Worm (Caenorhabditis elegans) whole organism, L1 larva: ENCODE data around the gene btb-22.

Experiments
- Y116A8C.19 ChIP-seq: sonication (generic microtip); optimal IDR thresholded peaks from 2 replicates; lab custom pipeline; 2016; ENCODE audit warnings: missing compliant biosample characterization, missing genetic modification characterization, borderline replicate concordance
- aha-1 ChIP-seq: fragments of 150-350 bp; optimal IDR thresholded peaks from 2 replicates; lab custom pipeline; 2014; ENCODE audit warnings: missing biosample characterization, missing genetic modification characterization
- aly-2 ChIP-seq: fragments of 150-350 bp; optimal IDR thresholded peaks from 2 replicates; lab custom pipeline; 2014; ENCODE audit warnings: missing biosample characterization, missing genetic modification characterization
- ama-1 ChIP-seq: fragments of 150-350 bp; optimal IDR thresholded peaks from 2 replicates; lab custom pipeline; 2014
- dpl-1 ChIP-seq, 3 experiments: fragments of 150-350 bp in 2 of 3; sonication (generic microtip) in 1 of 3; optimal IDR thresholded peaks; 2 replicates each; lab custom pipeline; 2014 to 2017; ENCODE audit warnings: missing biosample characterization in 3 of 3, missing genetic modification characterization in 3 of 3, missing genetic modification reagents in 3 of 3
- efl-1 ChIP-seq, 4 experiments: fragments of 150-350 bp; optimal IDR thresholded peaks in 3 of 4; peaks in 1 of 4; 1 replicate in 1 of 4; 2 replicates in 3 of 4; lab custom pipeline; 2014; ENCODE audit warnings: missing biosample characterization in 2 of 4, missing genetic modification characterization in 2 of 4, missing genetic modification reagents in 2 of 4
- efl-3 ChIP-seq: fragments of 200-800 bp; sonication (Bioruptor generic); optimal IDR thresholded peaks from 2 replicates; lab custom pipeline; 2018; ENCODE audit warnings: mild to moderate bottlenecking, missing genetic modification characterization, missing compliant biosample characterization
- egl-13 ChIP-seq: sonication (generic microtip); optimal IDR thresholded peaks from 2 replicates; lab custom pipeline; 2016; ENCODE audit warnings: missing genotype, missing genetic modification reagents, missing genetic modification characterization, missing compliant biosample characterization
- egl-27 ChIP-seq, 2 experiments: fragments of 150-350 bp in 1 of 2; sonication (generic microtip); optimal IDR thresholded peaks; 3 replicates each; lab custom pipeline; 2017 to 2018; ENCODE audit warnings: missing biosample characterization in 2 of 2, missing genetic modification characterization in 2 of 2, missing genetic modification reagents in 2 of 2
- elt-3 ChIP-seq, 6 experiments: fragments of 150-350 bp in 1 of 6; sonication (generic microtip); optimal IDR thresholded peaks; 2 replicates each; lab custom pipeline; 2017 to 2018; ENCODE audit warnings: missing biosample characterization in 6 of 6, missing genetic modification characterization in 6 of 6, inconsistent platforms in 1 of 6
- fkh-10 ChIP-seq: sonication (generic microtip); optimal IDR thresholded peaks from 2 replicates; lab custom pipeline; 2017; ENCODE audit warnings: missing biosample characterization, missing genetic modification reagents, missing genetic modification characterization
- fkh-8 ChIP-seq: sonication (generic microtip); optimal IDR thresholded peaks from 2 replicates; lab custom pipeline; 2016; ENCODE audit warnings: mild to moderate bottlenecking, missing genetic modification characterization, missing compliant biosample characterization
- fos-1 ChIP-seq: fragments of 150-350 bp; optimal IDR thresholded peaks from 2 replicates; lab custom pipeline; 2014; ENCODE audit warnings: missing biosample characterization, missing genetic modification characterization
- hlh-4 ChIP-seq: sonication (generic microtip); optimal IDR thresholded peaks from 2 replicates; lab custom pipeline; 2016; ENCODE audit warnings: mild to moderate bottlenecking, missing genetic modification characterization, missing compliant biosample characterization
- irx-1 ChIP-seq: sonication (generic microtip); optimal IDR thresholded peaks from 2 replicates; lab custom pipeline; 2016; ENCODE audit warnings: missing genetic modification characterization, missing compliant biosample characterization
- isw-1 ChIP-seq: fragments of 200-800 bp; sonication (Bioruptor generic); IDR thresholded peaks from 2 replicates; pipeline ENCODE4 v1.3.6; 2022; ENCODE audit warnings: missing genetic modification characterization, missing compliant biosample characterization
- jun-1 ChIP-seq: fragments of 150-350 bp; optimal IDR thresholded peaks from 2 replicates; lab custom pipeline; 2014; ENCODE audit warnings: missing biosample characterization, missing genetic modification reagents, missing genetic modification characterization
- lsy-2 ChIP-seq, 2 experiments: fragments of 150-350 bp; optimal IDR thresholded peaks; 2 replicates each; lab custom pipeline; 2014; ENCODE audit warnings: missing biosample characterization in 2 of 2, missing genetic modification characterization in 2 of 2
- mab-9 ChIP-seq: fragments of 200-800 bp; sonication (Bioruptor generic); IDR thresholded peaks from 2 replicates; pipeline ENCODE4 v1.3.6; 2022; ENCODE audit warnings: missing genetic modification reagents, missing genetic modification characterization, missing compliant biosample characterization
- nhr-12 ChIP-seq: sonication (generic microtip); optimal IDR thresholded peaks from 2 replicates; lab custom pipeline; 2017; ENCODE audit warnings: missing biosample characterization, missing genetic modification characterization
- nhr-19 ChIP-seq: fragments of 200-800 bp; sonication (Bioruptor generic); conservative IDR thresholded peaks from 2 replicates; pipeline ENCODE4 v1.3.6; 2022; ENCODE audit warnings: missing genetic modification characterization, missing compliant biosample characterization
- nhr-28 ChIP-seq: fragments of 150-350 bp; optimal IDR thresholded peaks from 2 replicates; lab custom pipeline; 2014; ENCODE audit warnings: missing biosample characterization, missing genetic modification characterization
- nhr-84 ChIP-seq: sonication (generic microtip); optimal IDR thresholded peaks from 2 replicates; lab custom pipeline; 2017; ENCODE audit warnings: missing biosample characterization, missing genetic modification characterization
- pag-3 ChIP-seq: sonication (generic microtip); optimal IDR thresholded peaks from 2 replicates; lab custom pipeline; 2017; ENCODE audit warnings: missing genetic modification characterization, mild to moderate bottlenecking, missing compliant biosample characterization, antibody characterized with exemption, borderline replicate concordance; ENCODE audit not compliant: insufficient read depth
- snu-23 ChIP-seq: sonication (generic microtip); optimal IDR thresholded peaks from 2 replicates; lab custom pipeline; 2016; ENCODE audit warnings: missing genetic modification characterization, missing compliant biosample characterization
- sup-37 ChIP-seq: fragments of 200-800 bp; sonication (Bioruptor generic); optimal IDR thresholded peaks from 2 replicates; lab custom pipeline; 2018; ENCODE audit warnings: mild to moderate bottlenecking, missing genetic modification characterization, missing compliant biosample characterization
- swsn-7 ChIP-seq: sonication (generic microtip); optimal IDR thresholded peaks from 2 replicates; lab custom pipeline; 2016; ENCODE audit warnings: missing genetic modification characterization, missing compliant biosample characterization
- unc-130 ChIP-seq: fragments of 150-350 bp; optimal IDR thresholded peaks from 2 replicates; lab custom pipeline; 2017; ENCODE audit warnings: missing biosample characterization, missing genetic modification characterization, inconsistent platforms
- unc-62 ChIP-seq: fragments of 150-350 bp; optimal IDR thresholded peaks from 2 replicates; lab custom pipeline; 2014; ENCODE audit warnings: missing biosample characterization, missing genetic modification reagents, missing genetic modification characterization
- unc-86 ChIP-seq: sonication (generic microtip); optimal IDR thresholded peaks from 2 replicates; lab custom pipeline; 2016; ENCODE audit warnings: missing genetic modification characterization, missing compliant biosample characterization
- vab-15 ChIP-seq: sonication (generic microtip); optimal IDR thresholded peaks from 2 replicates; lab custom pipeline; 2017; ENCODE audit warnings: missing genotype, mild to moderate bottlenecking, missing genetic modification characterization, missing compliant biosample characterization
- xbp-1 ChIP-seq: sonication (generic microtip); optimal IDR thresholded peaks from 2 replicates; lab custom pipeline; 2016; ENCODE audit warnings: missing genetic modification characterization, missing compliant biosample characterization
- zag-1 ChIP-seq: fragments of 150-350 bp; optimal IDR thresholded peaks from 2 replicates; lab custom pipeline; 2014; ENCODE audit warnings: missing biosample characterization, missing genetic modification characterization
- ztf-11 ChIP-seq, 2 experiments: sonication (generic microtip); optimal IDR thresholded peaks; 2 replicates each; lab custom pipeline; 2016 to 2017; ENCODE audit warnings: missing genetic modification characterization in 2 of 2, missing biosample characterization in 1 of 2, missing compliant biosample characterization in 1 of 2
- ztf-4 ChIP-seq: fragments of 150-350 bp; optimal IDR thresholded peaks from 2 replicates; lab custom pipeline; 2014; ENCODE audit warnings: missing biosample characterization, missing genetic modification characterization

Gene btb-22

ce11 chrII:3262504-3262903, 37.1 kb upstream of the btb-22 start, which contains the start of gene F02E11.2:
F02E11.2 (plus strand) TSS chrII:3262804.
- TF ChIP-seq pag-3 (tag; lab: Kevin White, UChicago) (no peak), mab-9 (GFP tag; lab: Robert Waterston, UW) (no peak), unc-86 (tag; lab: Kevin White, UChicago) (no peak), unc-62 (no peak), zag-1 (tag; lab: Kevin White, UChicago) (no peak), isw-1 (GFP tag; lab: Robert Waterston, UW) (no peak), vab-15 (tag; lab: Kevin White, UChicago) (no peak), nhr-28 (tag; lab: Kevin White, UChicago) (no peak), ama-1 (lab: Kevin White, UChicago) (no peak), xbp-1 (tag; lab: Kevin White, UChicago) (no peak), ztf-11 (tag; optimal IDR thresholded peaks at IDR 0.05; lab: Kevin White, UChicago) (no peak), jun-1 (no peak), sup-37 (GFP tag; lab: Kevin White, UChicago) (no peak), fos-1 (tag; lab: Kevin White, UChicago) (no peak), nhr-84 (tag; lab: Kevin White, UChicago) (no peak), Y116A8C.19 (tag; lab: Kevin White, UChicago) (no peak), nhr-12 (no peak), egl-13 (tag; lab: Kevin White, UChicago) (no peak)
- TF ChIP-seq, all 84 proteins: peak for 0

ce11 chrII:3264704-3265103, 34.9 kb upstream of the btb-22 start:
- TF ChIP-seq efl-3 (GFP tag; lab: Kevin White, UChicago) (no peak), fkh-10 (GFP tag; lab: Kevin White, UChicago) (no peak), dpl-1 (GFP tag; optimal IDR thresholded peaks at IDR 0.05; lab: Kevin White, UChicago) (no peak), hlh-4 (no peak), aly-2 (tag; lab: Kevin White, UChicago) (no peak), irx-1 (tag; lab: Kevin White, UChicago) (no peak), egl-13 (tag; lab: Kevin White, UChicago) (no peak), egl-27 (tag; optimal IDR thresholded peaks at IDR 0.05; lab: Kevin White, UChicago) (no peak), pag-3 (tag; lab: Kevin White, UChicago) (no peak)

ce11 chrII:3267365-3267764, 32.2 kb upstream of the btb-22 start, which contains the start of gene F02E11.7:
F02E11.7 (plus strand) TSS chrII:3267665.
- TF ChIP-seq fkh-8, result peak; percentile 11
- no peak for TF ChIP-seq ztf-4

ce11 chrII:3267815-3268214, 31.7 kb upstream of the btb-22 start:
- TF ChIP-seq lsy-2 (tag; optimal IDR thresholded peaks at IDR 0.05; lab: Kevin White, UChicago), result peak in 1 of 2 experiments; percentile 10
- no peak for TF ChIP-seq aha-1 (tag; lab: Kevin White, UChicago)
- peak in 1 of 2 experiments; percentile 1 for TF ChIP-seq efl-1 (optimal IDR thresholded peaks at IDR 0.05; lab: Kevin White, UChicago)
- no peak for TF ChIP-seq efl-1 (GFP tag; optimal IDR thresholded peaks at IDR 0.05 in 1 of 2; lab: Kevin White, UChicago)
- TF ChIP-seq elt-3 (tag; optimal IDR thresholded peaks at IDR 0.05; lab: Kevin White, UChicago), result no peak
- TF ChIP-seq unc-130 (tag; lab: Kevin White, UChicago), result no peak
- TF ChIP-seq ztf-11 (tag; optimal IDR thresholded peaks at IDR 0.05; lab: Kevin White, UChicago), result no peak
- 0 out of 2 replicates have a peak, but pooled peaks have one; percentile 8 for TF ChIP-seq nhr-19 (GFP tag; lab: Robert Waterston, UW)
- no peak for TF ChIP-seq swsn-7 (tag; lab: Kevin White, UChicago)
- TF ChIP-seq snu-23, result peak; percentile 3
